Worm (Caenorhabditis elegans) whole organism, L1 larva: ENCODE data around the gene T05D4.2.

Source experiments
- C34B4.2 ChIP-seq: sonication (generic microtip); optimal IDR thresholded peaks from 2 replicates; lab custom pipeline; 2017; ENCODE audit warnings: mild to moderate bottlenecking, missing genetic modification characterization, missing compliant biosample characterization
- F16B12.6 ChIP-seq: fragments of 150-350 bp; optimal IDR thresholded peaks from 2 replicates; lab custom pipeline; 2014; ENCODE audit warnings: missing biosample characterization, missing genetic modification characterization
- aha-1 ChIP-seq: fragments of 150-350 bp; optimal IDR thresholded peaks from 2 replicates; lab custom pipeline; 2014; ENCODE audit warnings: missing biosample characterization, missing genetic modification characterization
- aly-2 ChIP-seq: fragments of 150-350 bp; optimal IDR thresholded peaks from 2 replicates; lab custom pipeline; 2014; ENCODE audit warnings: missing biosample characterization, missing genetic modification characterization
- ceh-88 ChIP-seq: fragments of 200-800 bp; sonication (Bioruptor generic); IDR thresholded peaks from 2 replicates; pipeline ENCODE4 v1.3.6; 2022; ENCODE audit warnings: missing genetic modification characterization, missing compliant biosample characterization
- ceh-90 ChIP-seq: sonication (generic microtip); optimal IDR thresholded peaks from 2 replicates; lab custom pipeline; 2016; ENCODE audit warnings: missing genetic modification characterization, missing compliant biosample characterization
- efl-1 ChIP-seq, 4 experiments: fragments of 150-350 bp; optimal IDR thresholded peaks in 3 of 4; peaks in 1 of 4; 1 replicate in 1 of 4; 2 replicates in 3 of 4; lab custom pipeline; 2014; ENCODE audit warnings: missing biosample characterization in 2 of 4, missing genetic modification characterization in 2 of 4, missing genetic modification reagents in 2 of 4
- egl-27 ChIP-seq, 2 experiments: fragments of 150-350 bp in 1 of 2; sonication (generic microtip); optimal IDR thresholded peaks; 3 replicates each; lab custom pipeline; 2017 to 2018; ENCODE audit warnings: missing biosample characterization in 2 of 2, missing genetic modification characterization in 2 of 2, missing genetic modification reagents in 2 of 2
- elt-3 ChIP-seq, 6 experiments: fragments of 150-350 bp in 1 of 6; sonication (generic microtip); optimal IDR thresholded peaks; 2 replicates each; lab custom pipeline; 2017 to 2018; ENCODE audit warnings: missing biosample characterization in 6 of 6, missing genetic modification characterization in 6 of 6, inconsistent platforms in 1 of 6
- ets-5 ChIP-seq: fragments of 200-800 bp; sonication (Bioruptor generic); IDR thresholded peaks from 2 replicates; pipeline ENCODE4 v1.3.6; 2022; ENCODE audit warnings: missing genetic modification characterization, missing compliant biosample characterization
- fkh-4 ChIP-seq: sonication (generic microtip); optimal IDR thresholded peaks from 2 replicates; lab custom pipeline; 2016; ENCODE audit warnings: missing compliant biosample characterization, missing genetic modification characterization, borderline replicate concordance
- fkh-8 ChIP-seq: sonication (generic microtip); optimal IDR thresholded peaks from 2 replicates; lab custom pipeline; 2016; ENCODE audit warnings: mild to moderate bottlenecking, missing genetic modification characterization, missing compliant biosample characterization
- grh-1 ChIP-seq: fragments of 200-800 bp; sonication (Bioruptor generic); IDR thresholded peaks from 2 replicates; pipeline ENCODE4 v1.3.6; 2022; ENCODE audit warnings: missing genetic modification reagents, missing genetic modification characterization, missing compliant biosample characterization
- hlh-4 ChIP-seq: sonication (generic microtip); optimal IDR thresholded peaks from 2 replicates; lab custom pipeline; 2016; ENCODE audit warnings: mild to moderate bottlenecking, missing genetic modification characterization, missing compliant biosample characterization
- lin-13 ChIP-seq: fragments of 150-350 bp; optimal IDR thresholded peaks from 2 replicates; lab custom pipeline; 2014; ENCODE audit warnings: missing biosample characterization, missing genetic modification reagents, missing genetic modification characterization
- lin-14 ChIP-seq: fragments of 200-800 bp; sonication (Bioruptor generic); optimal IDR thresholded peaks from 2 replicates; lab custom pipeline; 2018; ENCODE audit warnings: mild to moderate bottlenecking, missing genetic modification characterization, moderate library complexity, missing compliant biosample characterization
- lin-15B ChIP-seq: fragments of 150-350 bp; sonication (generic microtip); optimal IDR thresholded peaks from 3 replicates; lab custom pipeline; 2014; ENCODE audit warnings: missing biosample characterization, missing genetic modification characterization
- lin-35 ChIP-seq, 2 experiments: fragments of 150-350 bp; optimal IDR thresholded peaks; 2 replicates each; lab custom pipeline; 2014; ENCODE audit warnings: missing biosample characterization in 2 of 2, missing genetic modification characterization in 2 of 2, missing genetic modification reagents in 2 of 2
- lin-39 ChIP-seq: fragments of 150-350 bp; optimal IDR thresholded peaks from 2 replicates; lab custom pipeline; 2014; ENCODE audit warnings: missing biosample characterization, missing genetic modification reagents, missing genetic modification characterization
- lsy-2 ChIP-seq, 2 experiments: fragments of 150-350 bp; optimal IDR thresholded peaks; 2 replicates each; lab custom pipeline; 2014; ENCODE audit warnings: missing biosample characterization in 2 of 2, missing genetic modification characterization in 2 of 2
- mab-9 ChIP-seq: fragments of 200-800 bp; sonication (Bioruptor generic); IDR thresholded peaks from 2 replicates; pipeline ENCODE4 v1.3.6; 2022; ENCODE audit warnings: missing genetic modification reagents, missing genetic modification characterization, missing compliant biosample characterization
- nhr-11 ChIP-seq: fragments of 150-350 bp; optimal IDR thresholded peaks from 2 replicates; lab custom pipeline; 2014; ENCODE audit warnings: missing biosample characterization, missing genetic modification characterization
- nhr-19 ChIP-seq: fragments of 200-800 bp; sonication (Bioruptor generic); conservative IDR thresholded peaks from 2 replicates; pipeline ENCODE4 v1.3.6; 2022; ENCODE audit warnings: missing genetic modification characterization, missing compliant biosample characterization
- nhr-237 ChIP-seq: fragments of 150-350 bp; optimal IDR thresholded peaks from 2 replicates; lab custom pipeline; 2014; ENCODE audit warnings: missing biosample characterization, missing genetic modification characterization
- nhr-47 ChIP-seq: sonication (generic microtip); optimal IDR thresholded peaks from 2 replicates; lab custom pipeline; 2016; ENCODE audit warnings: mild to moderate bottlenecking, missing genetic modification characterization, moderate library complexity, missing compliant biosample characterization
- nhr-71 ChIP-seq: sonication (generic microtip); optimal IDR thresholded peaks from 2 replicates; lab custom pipeline; 2016; ENCODE audit warnings: mild to moderate bottlenecking, missing genetic modification characterization, moderate library complexity, missing compliant biosample characterization
- nhr-84 ChIP-seq: sonication (generic microtip); optimal IDR thresholded peaks from 2 replicates; lab custom pipeline; 2017; ENCODE audit warnings: missing biosample characterization, missing genetic modification characterization
- nhr-85 ChIP-seq: sonication (generic microtip); peaks from one replicate; lab custom pipeline; 2016; ENCODE audit warnings: missing genetic modification characterization, inconsistent platforms, missing compliant biosample characterization
- nhr-90 ChIP-seq: sonication (generic microtip); optimal IDR thresholded peaks from 2 replicates; lab custom pipeline; 2016; ENCODE audit warnings: mild to moderate bottlenecking, missing genetic modification characterization, missing compliant biosample characterization; ENCODE audit not compliant: poor library complexity
- pqm-1 ChIP-seq: sonication (generic microtip); optimal IDR thresholded peaks from 3 replicates; lab custom pipeline; 2017; ENCODE audit warnings: missing biosample characterization, missing genetic modification characterization
- skn-1 ChIP-seq: fragments of 150-350 bp; optimal IDR thresholded peaks from 2 replicates; lab custom pipeline; 2014; ENCODE audit warnings: missing biosample characterization, missing genetic modification characterization
- sox-4 ChIP-seq: sonication (generic microtip); optimal IDR thresholded peaks from 2 replicates; lab custom pipeline; 2016; ENCODE audit warnings: missing genetic modification characterization, missing compliant biosample characterization
- sup-37 ChIP-seq: fragments of 200-800 bp; sonication (Bioruptor generic); optimal IDR thresholded peaks from 2 replicates; lab custom pipeline; 2018; ENCODE audit warnings: mild to moderate bottlenecking, missing genetic modification characterization, missing compliant biosample characterization
- swsn-7 ChIP-seq: sonication (generic microtip); optimal IDR thresholded peaks from 2 replicates; lab custom pipeline; 2016; ENCODE audit warnings: missing genetic modification characterization, missing compliant biosample characterization
- tbx-2 ChIP-seq: sonication (generic microtip); optimal IDR thresholded peaks from 2 replicates; lab custom pipeline; 2016; ENCODE audit warnings: missing genetic modification characterization, missing compliant biosample characterization
- tlp-1 ChIP-seq: fragments of 150-350 bp; optimal IDR thresholded peaks from 2 replicates; lab custom pipeline; 2014; ENCODE audit warnings: missing biosample characterization, missing genetic modification characterization
- unc-130 ChIP-seq: fragments of 150-350 bp; optimal IDR thresholded peaks from 2 replicates; lab custom pipeline; 2017; ENCODE audit warnings: missing biosample characterization, missing genetic modification characterization, inconsistent platforms
- unc-86 ChIP-seq: sonication (generic microtip); optimal IDR thresholded peaks from 2 replicates; lab custom pipeline; 2016; ENCODE audit warnings: missing genetic modification characterization, missing compliant biosample characterization
- unc-98 ChIP-seq: fragments of 200-800 bp; sonication (Bioruptor generic); IDR thresholded peaks from 2 replicates; pipeline ENCODE4 v1.3.6; 2022; ENCODE audit warnings: missing genetic modification characterization, missing compliant biosample characterization
- xbp-1 ChIP-seq: sonication (generic microtip); optimal IDR thresholded peaks from 2 replicates; lab custom pipeline; 2016; ENCODE audit warnings: missing genetic modification characterization, missing compliant biosample characterization

Gene T05D4.2

ce11 chrIII:13604834-13605233, 42.0 kb upstream of the T05D4.2 start:
- no peak for TF ChIP-seq lin-14
- TF ChIP-seq efl-1 (optimal IDR thresholded peaks at IDR 0.05; lab: Kevin White, UChicago), result no peak
- peak in 1 of 2 experiments; percentile 21 for TF ChIP-seq efl-1 (GFP tag; optimal IDR thresholded peaks at IDR 0.05 in 1 of 2; lab: Kevin White, UChicago)

ce11 chrIII:13600254-13600653, 37.4 kb upstream of the T05D4.2 start:
- no peak for TF ChIP-seq nhr-90 (tag; lab: Kevin White, UChicago)
- TF ChIP-seq aly-2, result no peak
- TF ChIP-seq lin-13 (GFP tag; lab: Kevin White, UChicago), result no peak
- TF ChIP-seq lin-39 (tag; lab: Kevin White, UChicago), result no peak
- TF ChIP-seq sox-4 (tag; lab: Kevin White, UChicago), result no peak
- no peak for TF ChIP-seq nhr-47 (tag; lab: Kevin White, UChicago)

ce11 chrIII:13585136-13585535, 22.3 kb upstream of the T05D4.2 start:
- TF ChIP-seq mab-9 (GFP tag; lab: Robert Waterston, UW) (0 out of 2 replicates have a peak, but pooled peaks have one; percentile 36), ets-5 (GFP tag; lab: Robert Waterston, UW) (0 out of 2 replicates have a peak, but pooled peaks have one; percentile 76), grh-1 (GFP tag; lab: Robert Waterston, UW) (peak; percentile 18; the same call in 1 of the 2 replicates)

DNA sequence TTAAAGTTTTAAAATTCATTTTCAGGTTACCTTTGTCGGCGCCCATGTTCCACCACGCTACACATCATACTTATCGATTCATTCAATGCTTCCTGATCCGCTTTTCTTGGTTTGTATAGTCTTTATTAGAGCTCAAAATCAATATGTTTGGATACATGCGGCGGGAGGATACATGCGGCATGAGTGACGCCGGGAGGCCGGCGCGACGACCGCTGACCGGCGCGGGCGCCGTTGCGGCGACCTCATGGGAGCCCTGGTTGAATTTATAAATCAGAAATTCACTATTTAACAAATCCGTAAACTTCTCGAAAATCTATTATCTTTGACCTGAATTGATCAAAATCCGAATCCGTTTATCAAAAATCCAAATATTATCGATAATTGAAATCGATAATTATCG, 18.8 kb upstream of the T05D4.2 start:
- TF ChIP-seq aha-1 (no peak), hlh-4 (tag; lab: Kevin White, UChicago) (no peak), lin-35 (GFP tag; optimal IDR thresholded peaks at IDR 0.05; lab: Kevin White, UChicago) (no peak), nhr-85 (no peak), nhr-71 (no peak), nhr-84 (no peak), unc-98 (GFP tag; lab: Robert Waterston, UW) (no peak), elt-3 (tag; optimal IDR thresholded peaks at IDR 0.05; lab: Kevin White, UChicago) (no peak), unc-86 (tag; lab: Kevin White, UChicago) (no peak), xbp-1 (tag; lab: Kevin White, UChicago) (no peak), C34B4.2 (tag; lab: Kevin White, UChicago) (no peak), efl-1 (optimal IDR thresholded peaks at IDR 0.05; lab: Kevin White, UChicago) (no peak), efl-1 (GFP tag; optimal IDR thresholded peaks at IDR 0.05 in 1 of 2; lab: Kevin White, UChicago) (no peak), ets-5 (GFP tag; lab: Robert Waterston, UW) (no peak), fkh-4 (tag; lab: Kevin White, UChicago) (no peak), sup-37 (no peak), lsy-2 (tag; optimal IDR thresholded peaks at IDR 0.05; lab: Kevin White, UChicago) (no peak), skn-1 (no peak), unc-130 (tag; lab: Kevin White, UChicago) (no peak), tlp-1 (no peak)

- TF ChIP-seq fkh-8 (no peak), nhr-11 (tag; lab: Kevin White, UChicago) (no peak), tlp-1 (no peak), swsn-7 (no peak), ceh-90 (tag; lab: Kevin White, UChicago) (no peak), pqm-1 (tag; lab: Kevin White, UChicago) (no peak), F16B12.6 (no peak), egl-27 (tag; optimal IDR thresholded peaks at IDR 0.05; lab: Kevin White, UChicago) (no peak), ceh-88 (GFP tag; lab: Robert Waterston, UW) (no peak), nhr-237 (tag; lab: Kevin White, UChicago) (no peak), nhr-19 (GFP tag; lab: Robert Waterston, UW) (no peak), lin-15B (tag; lab: Kevin White, UChicago) (no peak), lsy-2 (tag; optimal IDR thresholded peaks at IDR 0.05; lab: Kevin White, UChicago) (no peak), tbx-2 (tag; lab: Kevin White, UChicago) (no peak), fkh-4 (tag; lab: Kevin White, UChicago) (no peak)
These were observed 17.7 kb upstream of the T05D4.2 start, which contains the start of gene T05D4.5 for ce11 chrIII:13580538-13580937. Gene T05D4.5, plus strand, starts transcription at chrIII:13580838.
